Fruit fly (Drosophila melanogaster) whole organism, prepupa: ENCODE data around the gene sinu.

Source experiments
- CG11294 ChIP-seq: fragments of 200-800 bp; sonication (Bioruptor generic); IDR thresholded peaks from 2 replicates; pipeline ENCODE4 v1.3.6; 2022; ENCODE audit warnings: missing biosample characterization, missing genetic modification characterization
- CG31627 ChIP-seq: fragments of 200-800 bp; sonication (Bioruptor generic); optimal IDR thresholded peaks from 3 replicates; lab custom pipeline; 2016; ENCODE audit warnings: missing biosample characterization, missing genetic modification characterization
- CG34406 ChIP-seq: fragments of 200-800 bp; sonication (Bioruptor generic); optimal IDR thresholded peaks from 3 replicates; lab custom pipeline; 2016; ENCODE audit warnings: missing biosample characterization, missing genetic modification characterization
- CG6792 ChIP-seq: fragments of 200-800 bp; sonication (Bioruptor generic); optimal IDR thresholded peaks from 3 replicates; lab custom pipeline; 2016; ENCODE audit warnings: missing biosample characterization, missing genetic modification characterization
- CG8119 ChIP-seq: fragments of 200-800 bp; sonication (Bioruptor generic); IDR thresholded peaks from 3 replicates; pipeline ENCODE4 v1.3.6; 2022; ENCODE audit warnings: missing biosample characterization, missing genetic modification characterization
- fd59A ChIP-seq: fragments of 200-800 bp; sonication (Bioruptor generic); optimal IDR thresholded peaks from 2 replicates; lab custom pipeline; 2017; ENCODE audit warnings: missing biosample characterization, mild to moderate bottlenecking, missing genetic modification characterization, missing genetic modification reagents
- salr ChIP-seq, 2 experiments: fragments of 200-800 bp; sonication (Bioruptor generic); optimal IDR thresholded peaks; 3 replicates each; lab custom pipeline; 2016 to 2018; ENCODE audit warnings: missing biosample characterization in 2 of 2, missing genetic modification characterization in 2 of 2, mild to moderate bottlenecking in 1 of 2
- vri ChIP-seq: fragments of 200-800 bp; sonication (Bioruptor generic); optimal IDR thresholded peaks from 3 replicates; lab custom pipeline; 2016; ENCODE audit warnings: missing biosample characterization, mild to moderate bottlenecking, missing genetic modification characterization

- TF ChIP-seq CG31627 (GFP tag; lab: Kevin White, UChicago) (peak; percentile 63), vri (peak; percentile 96), CG34406 (GFP tag; lab: Kevin White, UChicago) (peak; percentile 95), salr (GFP tag; optimal IDR thresholded peaks at IDR 0.05; lab: Kevin White, UChicago) (peak; percentile 91 to 96), CG11294 (peak; percentile 92), CG6792 (GFP tag; lab: Kevin White, UChicago) (peak; percentile 86), fd59A (peak; percentile 86), CG8119 (GFP tag; lab: Robert Waterston, UW) (peak; percentile 97)
These were observed 16.1 kb upstream of the sinu start, which contains the start of gene Msr-110 for dm6 chr3L:5577250-5578138.
